Fruit fly (Drosophila melanogaster) whole organism, embryonic: Measurements from ENCODE around the gene CG42673.
A peak's percentile ranks its signal among the peaks of the same experiment; 100 is the strongest.

ENCODE experiments used
- Aef1 ChIP-seq: fragments of 200-800 bp; sonication (Bioruptor generic); IDR thresholded peaks from 3 replicates; pipeline ENCODE4 v1.3.6; 2022; ENCODE audit warnings: missing biosample characterization, missing genetic modification characterization
- BEAF-32 ChIP-seq: fragments of 200-800 bp; sonication (Bioruptor generic); optimal IDR thresholded peaks from 3 replicates; lab custom pipeline; 2017; ENCODE audit warnings: missing biosample characterization, missing genetic modification characterization, mild to moderate bottlenecking, moderate library complexity, missing genetic modification reagents
- Bteb2 ChIP-seq: fragments of 200-800 bp; sonication (Bioruptor generic); optimal IDR thresholded peaks from 2 replicates; lab custom pipeline; 2016; ENCODE audit warnings: missing biosample characterization, missing genetic modification characterization
- CG11456 ChIP-seq: fragments of 200-800 bp; sonication (Bioruptor generic); IDR thresholded peaks from 3 replicates; pipeline ENCODE4 v1.3.6; 2022; ENCODE audit warnings: missing biosample characterization, missing genetic modification characterization
- CG12155 ChIP-seq: fragments of 200-800 bp; sonication (Bioruptor generic); optimal IDR thresholded peaks from 3 replicates; lab custom pipeline; 2016; ENCODE audit warnings: missing biosample characterization, missing genetic modification characterization
- CG13894 ChIP-seq: fragments of 200-800 bp; sonication (Bioruptor generic); optimal IDR thresholded peaks from 3 replicates; lab custom pipeline; 2018; ENCODE audit warnings: missing biosample characterization, mild to moderate bottlenecking, missing genetic modification characterization, moderate library complexity
- CG14441 ChIP-seq: fragments of 200-800 bp; sonication (Bioruptor generic); IDR thresholded peaks from 2 replicates; pipeline ENCODE4 v1.3.6; 2022; ENCODE audit warnings: missing biosample characterization, missing genetic modification characterization
- CG15269 ChIP-seq: fragments of 200-800 bp; sonication (Bioruptor generic); optimal IDR thresholded peaks from 2 replicates; lab custom pipeline; 2018; ENCODE audit warnings: missing biosample characterization, mild to moderate bottlenecking, missing genetic modification characterization, moderate library complexity
- CG17359 ChIP-seq: fragments of 200-800 bp; sonication (Bioruptor generic); optimal IDR thresholded peaks from 3 replicates; lab custom pipeline; 2018; ENCODE audit warnings: missing biosample characterization, mild to moderate bottlenecking, missing genetic modification characterization, moderate library complexity
- CG2199 ChIP-seq: fragments of 200-800 bp; sonication (Bioruptor generic); IDR thresholded peaks from 3 replicates; pipeline ENCODE4 v1.3.6; 2022; ENCODE audit warnings: missing biosample characterization, missing genetic modification characterization
- CG31224 ChIP-seq: fragments of 200-800 bp; sonication (Bioruptor generic); IDR thresholded peaks from 2 replicates; pipeline ENCODE4 v1.3.6; 2022; ENCODE audit warnings: missing biosample characterization, missing genetic modification characterization
- CG32767 ChIP-seq: fragments of 200-800 bp; sonication (Bioruptor generic); IDR thresholded peaks from 2 replicates; pipeline ENCODE4 v1.3.6; 2022; ENCODE audit warnings: missing biosample characterization, missing genetic modification characterization
- CG33557 ChIP-seq: fragments of 200-800 bp; sonication (Bioruptor generic); optimal IDR thresholded peaks from 2 replicates; lab custom pipeline; 2019; ENCODE audit warnings: missing biosample characterization, mild to moderate bottlenecking, missing genetic modification characterization, moderate library complexity
- CG6272 ChIP-seq: fragments of 200-800 bp; sonication (Bioruptor generic); IDR thresholded peaks from 2 replicates; pipeline ENCODE4 v1.3.6; 2022; ENCODE audit warnings: missing biosample characterization, missing genetic modification characterization
- CG6791 ChIP-seq: fragments of 200-800 bp; sonication (Bioruptor generic); IDR thresholded peaks from 3 replicates; pipeline ENCODE4 v1.3.6; 2022; ENCODE audit warnings: missing biosample characterization, missing genetic modification characterization; ENCODE audit not compliant: partially characterized antibody
- CG8089 ChIP-seq: fragments of 200-800 bp; sonication (Bioruptor generic); optimal IDR thresholded peaks from 3 replicates; lab custom pipeline; 2016; ENCODE audit warnings: missing biosample characterization, missing genetic modification characterization
- CG8944 ChIP-seq: fragments of 200-800 bp; sonication (Bioruptor generic); optimal IDR thresholded peaks from 3 replicates; lab custom pipeline; 2016; ENCODE audit warnings: missing biosample characterization, missing genetic modification characterization
- Fer2 ChIP-seq: fragments of 200-800 bp; sonication (Bioruptor generic); optimal IDR thresholded peaks from 2 replicates; lab custom pipeline; 2018; ENCODE audit warnings: missing biosample characterization, mild to moderate bottlenecking, missing genetic modification characterization, moderate library complexity
- H15 ChIP-seq: fragments of 200-800 bp; sonication (Bioruptor generic); IDR thresholded peaks from 3 replicates; pipeline ENCODE4 v1.3.6; 2022; ENCODE audit warnings: missing biosample characterization, missing genetic modification characterization
- Hey ChIP-seq: fragments of 200-800 bp; sonication (Bioruptor generic); optimal IDR thresholded peaks from 3 replicates; lab custom pipeline; 2018; ENCODE audit warnings: missing biosample characterization, mild to moderate bottlenecking, missing genetic modification characterization
- MTF-1 ChIP-seq: fragments of 200-800 bp; sonication (Bioruptor generic); optimal IDR thresholded peaks from 2 replicates; lab custom pipeline; 2018; ENCODE audit warnings: missing biosample characterization, mild to moderate bottlenecking, missing genetic modification characterization, borderline replicate concordance
- Myb ChIP-seq: fragments of 200-800 bp; sonication (Bioruptor generic); optimal IDR thresholded peaks from 2 replicates; lab custom pipeline; 2016; ENCODE audit warnings: missing biosample characterization, missing genetic modification characterization
- Opbp ChIP-seq: fragments of 200-800 bp; sonication (Bioruptor generic); IDR thresholded peaks from 3 replicates; pipeline ENCODE4 v1.3.6; 2022; ENCODE audit warnings: missing biosample characterization, missing genetic modification characterization; ENCODE audit not compliant: partially characterized antibody
- Pdp1 ChIP-seq, 2 experiments: fragments of 200-800 bp; sonication (Bioruptor generic); optimal IDR thresholded peaks; 3 replicates each; lab custom pipeline; 2016; ENCODE audit warnings: missing biosample characterization in 2 of 2, missing genetic modification characterization in 2 of 2, mild to moderate bottlenecking in 1 of 2, moderate library complexity in 1 of 2
- Ravus ChIP-seq: fragments of 200-800 bp; sonication (Bioruptor generic); IDR thresholded peaks from 2 replicates; pipeline ENCODE4 v1.3.6; 2022; ENCODE audit warnings: missing biosample characterization, missing genetic modification characterization
- Scr ChIP-seq: fragments of 200-800 bp; sonication (Bioruptor generic); IDR thresholded peaks from 2 replicates; pipeline ENCODE4 v1.3.6; 2022; ENCODE audit warnings: missing biosample characterization, missing genetic modification characterization; ENCODE audit not compliant: partially characterized antibody
- Sox102F ChIP-seq: fragments of 200-800 bp; sonication (Bioruptor generic); optimal IDR thresholded peaks from 2 replicates; lab custom pipeline; 2018; ENCODE audit warnings: missing biosample characterization, mild to moderate bottlenecking, missing genetic modification characterization, moderate library complexity
- TFAM ChIP-seq: fragments of 200-800 bp; sonication (Bioruptor generic); optimal IDR thresholded peaks from 2 replicates; lab custom pipeline; 2017; ENCODE audit warnings: missing biosample characterization, missing genetic modification characterization, inconsistent platforms
- amos ChIP-seq: fragments of 200-800 bp; sonication (Bioruptor generic); IDR thresholded peaks from 2 replicates; pipeline ENCODE4 v1.3.6; 2022; ENCODE audit warnings: missing biosample characterization, missing genetic modification characterization; ENCODE audit not compliant: partially characterized antibody
- cas ChIP-seq: fragments of 200-800 bp; sonication (Bioruptor generic); IDR thresholded peaks from 2 replicates; pipeline ENCODE4 v1.3.6; 2022; ENCODE audit warnings: missing biosample characterization, missing genetic modification characterization
- caup ChIP-seq: fragments of 200-800 bp; sonication (Bioruptor generic); optimal IDR thresholded peaks from 3 replicates; lab custom pipeline; 2017; ENCODE audit warnings: missing biosample characterization, mild to moderate bottlenecking, missing genetic modification characterization, moderate library complexity; ENCODE audit not compliant: severe bottlenecking
- croc ChIP-seq: fragments of 200-800 bp; sonication (Bioruptor generic); conservative IDR thresholded peaks from 3 replicates; pipeline ENCODE4 v1.3.6; 2022; ENCODE audit warnings: missing biosample characterization, missing genetic modification characterization
- crp ChIP-seq, 2 experiments: fragments of 200-800 bp; sonication (Bioruptor generic); optimal IDR thresholded peaks; 2 replicates in 1 of 2; 3 replicates in 1 of 2; lab custom pipeline; 2017; ENCODE audit warnings: missing biosample characterization in 2 of 2, missing genetic modification characterization in 2 of 2, mild to moderate bottlenecking in 1 of 2, moderate library complexity in 1 of 2
- fd64A ChIP-seq: fragments of 200-800 bp; sonication (Bioruptor generic); optimal IDR thresholded peaks from 3 replicates; lab custom pipeline; 2018; ENCODE audit warnings: missing biosample characterization, mild to moderate bottlenecking, missing genetic modification characterization
- lilli ChIP-seq: fragments of 200-800 bp; sonication (Bioruptor generic); optimal IDR thresholded peaks from 3 replicates; lab custom pipeline; 2016; ENCODE audit warnings: missing biosample characterization, missing genetic modification characterization
- maf-S ChIP-seq: fragments of 200-800 bp; sonication (Bioruptor generic); optimal IDR thresholded peaks from 2 replicates; lab custom pipeline; 2016; ENCODE audit warnings: missing biosample characterization, missing genetic modification characterization
- mam ChIP-seq: fragments of 200-800 bp; sonication (Bioruptor generic); optimal IDR thresholded peaks from 3 replicates; lab custom pipeline; 2016; ENCODE audit warnings: missing biosample characterization, missing genetic modification characterization
- mirr ChIP-seq: fragments of 200-800 bp; sonication (Bioruptor generic); optimal IDR thresholded peaks from 3 replicates; lab custom pipeline; 2018; ENCODE audit warnings: missing biosample characterization, mild to moderate bottlenecking, missing genetic modification characterization
- phol ChIP-seq: fragments of 200-800 bp; sonication (Bioruptor generic); optimal IDR thresholded peaks from 3 replicates; lab custom pipeline; 2018; ENCODE audit warnings: missing biosample characterization, mild to moderate bottlenecking, missing genetic modification characterization, moderate library complexity
- ranshi ChIP-seq: fragments of 200-800 bp; sonication (Bioruptor generic); IDR thresholded peaks from 2 replicates; pipeline ENCODE4 v1.3.6; 2022; ENCODE audit warnings: missing biosample characterization, missing genetic modification characterization
- row ChIP-seq: fragments of 200-800 bp; sonication (Bioruptor generic); IDR thresholded peaks from 3 replicates; pipeline ENCODE4 v1.3.6; 2022; ENCODE audit warnings: missing biosample characterization, missing genetic modification characterization
- scrt ChIP-seq: fragments of 200-800 bp; sonication (Bioruptor generic); optimal IDR thresholded peaks from 2 replicates; lab custom pipeline; 2018; ENCODE audit warnings: missing biosample characterization, mild to moderate bottlenecking, missing genetic modification characterization, moderate library complexity
- seq ChIP-seq: fragments of 200-800 bp; sonication (Bioruptor generic); IDR thresholded peaks from 2 replicates; pipeline ENCODE4 v1.3.6; 2022; ENCODE audit warnings: missing biosample characterization, missing genetic modification characterization
- sob ChIP-seq: fragments of 200-800 bp; sonication (Bioruptor generic); IDR thresholded peaks from 2 replicates; pipeline ENCODE4 v1.3.6; 2022; ENCODE audit warnings: missing biosample characterization, missing genetic modification characterization
- stwl ChIP-seq: fragments of 200-800 bp; sonication (Bioruptor generic); optimal IDR thresholded peaks from 3 replicates; lab custom pipeline; 2018; ENCODE audit warnings: missing biosample characterization, mild to moderate bottlenecking, missing genetic modification characterization, moderate library complexity
- tio ChIP-seq: fragments of 200-800 bp; sonication (Bioruptor generic); optimal IDR thresholded peaks from 2 replicates; lab custom pipeline; 2017; ENCODE audit warnings: missing biosample characterization, missing genetic modification characterization, inconsistent platforms
- usp ChIP-seq: fragments of >200 bp; optimal IDR thresholded peaks from 2 replicates; lab custom pipeline; 2017; ENCODE audit warnings: missing biosample characterization, missing genetic modification characterization
- vnd ChIP-seq: fragments of 200-800 bp; sonication (Bioruptor generic); IDR thresholded peaks from 3 replicates; pipeline ENCODE4 v1.3.6; 2022; ENCODE audit warnings: missing biosample characterization, missing genetic modification characterization; ENCODE audit not compliant: partially characterized antibody
- yki ChIP-seq: fragments of >200 bp; optimal IDR thresholded peaks from 3 replicates; lab custom pipeline; 2018

The CG42673 gene

dm6 chr3L:9613960-9614588 lies 67.1 kb downstream of the CG42673 start (continued):
- TF ChIP-seq Ravus (no peak), MTF-1 (GFP tag; lab: Kevin White, UChicago) (no peak), sob (GFP tag; lab: Robert Waterston, UW) (peak; percentile 79), row (peak; percentile 29; the same call in 1 of the 3 replicates), mirr (GFP tag; lab: Kevin White, UChicago) (no peak), yki (lab: Kevin White, UChicago) (no peak), ranshi (peak; percentile 36; the same call in 1 of the 2 replicates), H15 (GFP tag; lab: Robert Waterston, UW) (peak; percentile 29; the same call in 2 of the 3 replicates), Pdp1 (GFP tag; optimal IDR thresholded peaks at IDR 0.05; lab: Kevin White, UChicago) (peak in 1 of 2 experiments; percentile 66), CG6272 (GFP tag; lab: Robert Waterston, UW) (no peak), vnd (GFP tag; lab: Robert Waterston, UW) (no peak), scrt (GFP tag; lab: Kevin White, UChicago) (no peak), CG13894 (peak; percentile 13), Sox102F (no peak), Aef1 (peak; percentile 31; the same call in 1 of the 3 replicates), CG11456 (GFP tag; lab: Robert Waterston, UW) (peak; percentile 84), Scr (GFP tag; lab: Robert Waterston, UW) (no peak), mam (GFP tag; lab: Kevin White, UChicago) (peak; percentile 49), CG15269 (tag; lab: Kevin White, UChicago) (no peak), CG14441 (no peak), TFAM (no peak), seq (GFP tag; lab: Robert Waterston, UW) (no peak), tio (no peak), CG17359 (tag; lab: Kevin White, UChicago) (peak; percentile 51), stwl (peak; percentile 91), amos (GFP tag; lab: Robert Waterston, UW) (peak; percentile 39; the same call in 1 of the 2 replicates), Hey (tag; lab: Kevin White, UChicago) (no peak), cas (GFP tag; lab: Robert Waterston, UW) (no peak), CG12155 (GFP tag; lab: Kevin White, UChicago) (no peak), CG32767 (no peak), phol (tag; lab: Kevin White, UChicago) (peak; percentile 66), CG6791 (GFP tag; lab: Robert Waterston, UW) (no peak; the same call in 2 of the 3 replicates), CG8089 (GFP tag; lab: Kevin White, UChicago) (no peak), lilli (no peak), Opbp (GFP tag; lab: Robert Waterston, UW) (peak; percentile 48; the same call in 1 of the 3 replicates), maf-S (GFP tag; lab: Kevin White, UChicago) (peak; percentile 35), CG33557 (GFP tag; lab: Kevin White, UChicago) (no peak), CG8944 (GFP tag; lab: Kevin White, UChicago) (no peak), CG31224 (GFP tag; lab: Robert Waterston, UW) (no peak), Fer2 (no peak), croc (GFP tag; lab: Robert Waterston, UW) (0 out of 3 replicates have a peak, but pooled peaks have one; percentile 12), crp (GFP tag; optimal IDR thresholded peaks at IDR 0.05; lab: Kevin White, UChicago) (no peak), caup (no peak), Myb (GFP tag; lab: Kevin White, UChicago) (peak; percentile 63), usp (GFP tag; lab: Kevin White, UChicago) (no peak), BEAF-32 (GFP tag; lab: Kevin White, UChicago) (no peak), fd64A (GFP tag; lab: Kevin White, UChicago) (no peak), Bteb2 (GFP tag; lab: Kevin White, UChicago) (no peak), CG2199 (GFP tag; lab: Robert Waterston, UW) (peak; percentile 88)
